Fruit fly (Drosophila melanogaster) whole organism, embryonic: ENCODE results near the gene CG18649.

Source experiments
- Atf3 ChIP-seq: fragments of 200-800 bp; sonication (Bioruptor generic); optimal IDR thresholded peaks from 3 replicates; lab custom pipeline; 2016; ENCODE audit warnings: missing biosample characterization, missing genetic modification characterization
- CG10147 ChIP-seq: fragments of 200-800 bp; sonication (Bioruptor generic); optimal IDR thresholded peaks from 2 replicates; lab custom pipeline; 2019; ENCODE audit warnings: missing biosample characterization, mild to moderate bottlenecking, missing genetic modification characterization, moderate library complexity
- CG1024 ChIP-seq: fragments of 200-800 bp; sonication (Bioruptor generic); IDR thresholded peaks from 2 replicates; pipeline ENCODE4 v1.3.6; 2022; ENCODE audit warnings: missing biosample characterization, missing genetic modification characterization
- CG11398 ChIP-seq: fragments of 200-800 bp; sonication (Bioruptor generic); optimal IDR thresholded peaks from 2 replicates; lab custom pipeline; 2016; ENCODE audit warnings: missing biosample characterization, missing genetic modification characterization
- CG11456 ChIP-seq: fragments of 200-800 bp; sonication (Bioruptor generic); IDR thresholded peaks from 3 replicates; pipeline ENCODE4 v1.3.6; 2022; ENCODE audit warnings: missing biosample characterization, missing genetic modification characterization
- CG11696 ChIP-seq: fragments of 200-800 bp; sonication (Bioruptor generic); IDR thresholded peaks from 2 replicates; pipeline ENCODE4 v1.3.6; 2022; ENCODE audit warnings: missing biosample characterization, missing genetic modification characterization
- CG17328 ChIP-seq: fragments of 200-800 bp; sonication (Bioruptor generic); IDR thresholded peaks from 2 replicates; pipeline ENCODE4 v1.3.6; 2022; ENCODE audit warnings: missing biosample characterization, missing genetic modification characterization
- CG2129 ChIP-seq: fragments of 200-800 bp; sonication (Bioruptor generic); IDR thresholded peaks from 2 replicates; pipeline ENCODE4 v1.3.6; 2022; ENCODE audit warnings: missing biosample characterization, missing genetic modification characterization; ENCODE audit not compliant: partially characterized antibody
- CG2678 ChIP-seq: fragments of 200-800 bp; sonication (Bioruptor generic); optimal IDR thresholded peaks from 3 replicates; lab custom pipeline; 2019; ENCODE audit warnings: missing biosample characterization, mild to moderate bottlenecking, missing genetic modification characterization, moderate library complexity
- CG2875 ChIP-seq: fragments of 200-800 bp; sonication (Bioruptor generic); optimal IDR thresholded peaks from 2 replicates; lab custom pipeline; 2017; ENCODE audit warnings: missing biosample characterization, mild to moderate bottlenecking, missing genetic modification characterization, missing genetic modification reagents
- CG4328 ChIP-seq: fragments of 200-800 bp; sonication (Bioruptor generic); optimal IDR thresholded peaks from 3 replicates; lab custom pipeline; 2017; ENCODE audit warnings: missing biosample characterization, missing genetic modification reagents, missing genetic modification characterization
- CG4424 ChIP-seq: fragments of 200-800 bp; sonication (Bioruptor generic); optimal IDR thresholded peaks from 3 replicates; lab custom pipeline; 2016; ENCODE audit warnings: missing biosample characterization, missing genetic modification characterization
- CG5953 ChIP-seq: fragments of 200-800 bp; sonication (Bioruptor generic); IDR thresholded peaks from 2 replicates; pipeline ENCODE4 v1.3.6; 2022; ENCODE audit warnings: missing biosample characterization, missing genetic modification characterization
- CG9797 ChIP-seq: fragments of 200-800 bp; sonication (Bioruptor generic); optimal IDR thresholded peaks from 3 replicates; lab custom pipeline; 2018; ENCODE audit warnings: missing biosample characterization, mild to moderate bottlenecking, missing genetic modification characterization
- CHES-1-like ChIP-seq: fragments of 200-800 bp; sonication (Bioruptor generic); optimal IDR thresholded peaks from 2 replicates; lab custom pipeline; 2016; ENCODE audit warnings: missing biosample characterization, missing genetic modification characterization
- D ChIP-seq, 2 experiments: fragments of 200-800 bp in 1 of 2; fragments of >200 bp in 1 of 2; sonication (Bioruptor generic) in 1 of 2; optimal IDR thresholded peaks; 2 replicates in 1 of 2; 3 replicates in 1 of 2; lab custom pipeline; 2017; ENCODE audit warnings: mild to moderate bottlenecking in 1 of 2, missing biosample characterization in 1 of 2, missing genetic modification characterization in 1 of 2, missing genetic modification reagents in 1 of 2
- Dll ChIP-seq: fragments of 200-800 bp; sonication (Bioruptor generic); IDR thresholded peaks from 4 replicates; pipeline ENCODE4 v1.3.6; 2022; ENCODE audit warnings: missing biosample characterization, missing genetic modification characterization; ENCODE audit not compliant: partially characterized antibody
- E2f1 ChIP-seq: fragments of 200-800 bp; sonication (Bioruptor generic); IDR thresholded peaks from 2 replicates; pipeline ENCODE4 v1.3.6; 2022; ENCODE audit warnings: missing biosample characterization, missing genetic modification characterization
- E2f2 ChIP-seq: fragments of 200-800 bp; sonication (Bioruptor generic); IDR thresholded peaks from 2 replicates; pipeline ENCODE4 v1.3.6; 2022; ENCODE audit warnings: missing biosample characterization, missing genetic modification characterization
- GATAe ChIP-seq: fragments of 200-800 bp; sonication (Bioruptor generic); conservative IDR thresholded peaks from 2 replicates; pipeline ENCODE4 v1.3.6; 2022; ENCODE audit warnings: missing biosample characterization, missing genetic modification characterization
- HLH3B ChIP-seq: fragments of 200-800 bp; sonication (Bioruptor generic); IDR thresholded peaks from 2 replicates; pipeline ENCODE4 v1.3.6; 2022; ENCODE audit warnings: missing biosample characterization, missing genetic modification characterization
- Hand ChIP-seq: fragments of 200-800 bp; sonication (Bioruptor generic); optimal IDR thresholded peaks from 2 replicates; lab custom pipeline; 2017; ENCODE audit warnings: mild to moderate bottlenecking, missing biosample characterization, missing genetic modification reagents, missing genetic modification characterization
- Meics ChIP-seq: fragments of 200-800 bp; sonication (Bioruptor generic); optimal IDR thresholded peaks from 2 replicates; lab custom pipeline; 2017; ENCODE audit warnings: missing biosample characterization, mild to moderate bottlenecking, missing genetic modification characterization
- Opbp ChIP-seq: fragments of 200-800 bp; sonication (Bioruptor generic); IDR thresholded peaks from 3 replicates; pipeline ENCODE4 v1.3.6; 2022; ENCODE audit warnings: missing biosample characterization, missing genetic modification characterization; ENCODE audit not compliant: partially characterized antibody
- Optix ChIP-seq: fragments of 200-800 bp; sonication (Bioruptor generic); IDR thresholded peaks from 3 replicates; pipeline ENCODE4 v1.3.6; 2022; ENCODE audit warnings: missing biosample characterization, missing genetic modification characterization
- Trl ChIP-seq, 3 experiments: fragments of >200 bp in 2 of 3; fragments of 200-800 bp in 1 of 3; sonication (Bioruptor generic) in 1 of 3; optimal IDR thresholded peaks; 2 replicates in 1 of 3; 3 replicates in 2 of 3; lab custom pipeline; 2016 to 2017; ENCODE audit warnings: missing biosample characterization in 1 of 3, missing genetic modification characterization in 1 of 3
- ash1 ChIP-seq: fragments of 200-800 bp; sonication (Bioruptor generic); optimal IDR thresholded peaks from 2 replicates; lab custom pipeline; 2018; ENCODE audit warnings: missing biosample characterization, mild to moderate bottlenecking, missing genetic modification characterization
- ato ChIP-seq: fragments of 200-800 bp; sonication (Bioruptor generic); IDR thresholded peaks from 2 replicates; pipeline ENCODE4 v1.3.6; 2022; ENCODE audit warnings: missing biosample characterization, missing genetic modification characterization; ENCODE audit not compliant: partially characterized antibody
- bab2 ChIP-seq: fragments of 200-800 bp; sonication (Bioruptor generic); optimal IDR thresholded peaks from 2 replicates; lab custom pipeline; 2016; ENCODE audit warnings: missing biosample characterization, missing genetic modification characterization
- bigmax ChIP-seq: fragments of 200-800 bp; sonication (Bioruptor generic); optimal IDR thresholded peaks from 2 replicates; lab custom pipeline; 2018; ENCODE audit warnings: missing biosample characterization, mild to moderate bottlenecking, missing genetic modification characterization
- cad ChIP-seq: fragments of >200 bp; optimal IDR thresholded peaks from 2 replicates; lab custom pipeline; 2017; ENCODE audit warnings: missing biosample characterization, missing genetic modification characterization
- ci ChIP-seq: fragments of 200-800 bp; sonication (Bioruptor generic); IDR thresholded peaks from 3 replicates; pipeline ENCODE4 v1.3.6; 2022; ENCODE audit warnings: missing biosample characterization, missing genetic modification characterization
- da ChIP-seq: fragments of 200-800 bp; sonication (Bioruptor generic); optimal IDR thresholded peaks from 2 replicates; lab custom pipeline; 2016; ENCODE audit warnings: missing biosample characterization, missing genetic modification characterization
- dan ChIP-seq: fragments of 200-800 bp; sonication (Bioruptor generic); IDR thresholded peaks from 2 replicates; pipeline ENCODE4 v1.3.6; 2022; ENCODE audit warnings: missing biosample characterization, missing genetic modification characterization
- dati ChIP-seq: fragments of 200-800 bp; sonication (Bioruptor generic); IDR thresholded peaks from 2 replicates; pipeline ENCODE4 v1.3.6; 2022; ENCODE audit warnings: missing biosample characterization, missing genetic modification characterization
- fd3F ChIP-seq: fragments of 200-800 bp; sonication (Bioruptor generic); optimal IDR thresholded peaks from 2 replicates; lab custom pipeline; 2018; ENCODE audit warnings: missing biosample characterization, mild to moderate bottlenecking, missing genetic modification characterization, moderate library complexity
- fru ChIP-seq: fragments of >200 bp; optimal IDR thresholded peaks from 2 replicates; lab custom pipeline; 2017
- gsb ChIP-seq: fragments of 200-800 bp; sonication (Bioruptor generic); IDR thresholded peaks from 2 replicates; pipeline ENCODE4 v1.3.6; 2022; ENCODE audit warnings: missing biosample characterization, missing genetic modification characterization
- hb ChIP-seq: fragments of 200-800 bp; sonication (Bioruptor generic); IDR thresholded peaks from 3 replicates; pipeline ENCODE4 v1.3.6; 2022; ENCODE audit warnings: missing biosample characterization, missing genetic modification characterization; ENCODE audit not compliant: partially characterized antibody
- klu ChIP-seq: fragments of 200-800 bp; sonication (Bioruptor generic); IDR thresholded peaks from 2 replicates; pipeline ENCODE4 v1.3.6; 2022; ENCODE audit warnings: missing biosample characterization, missing genetic modification characterization
- pan ChIP-seq, 4 experiments: fragments of >200 bp in 3 of 4; fragments of 200-800 bp in 1 of 4; sonication (Bioruptor generic) in 1 of 4; optimal IDR thresholded peaks in 3 of 4; IDR thresholded peaks in 1 of 4; 2 replicates each; pipeline versions ENCODE4 v1.3.6 to Lab custom; 2017 to 2022; ENCODE audit warnings: missing biosample characterization in 2 of 4, missing genetic modification characterization in 2 of 4, mixed read lengths in 1 of 4
- rib ChIP-seq: fragments of 200-800 bp; sonication (Bioruptor generic); IDR thresholded peaks from 2 replicates; pipeline ENCODE4 v1.3.6; 2022; ENCODE audit warnings: missing biosample characterization, missing genetic modification characterization
- run ChIP-seq: fragments of 200-800 bp; sonication (Bioruptor generic); optimal IDR thresholded peaks from 3 replicates; lab custom pipeline; 2018; ENCODE audit warnings: missing biosample characterization, mild to moderate bottlenecking, missing genetic modification characterization
- slbo ChIP-seq: fragments of 200-800 bp; sonication (Bioruptor generic); IDR thresholded peaks from 2 replicates; pipeline ENCODE4 v1.3.6; 2022; ENCODE audit warnings: missing biosample characterization, missing genetic modification characterization
- ssp ChIP-seq: fragments of 200-800 bp; sonication (Bioruptor generic); IDR thresholded peaks from 2 replicates; pipeline ENCODE4 v1.3.6; 2022; ENCODE audit warnings: missing biosample characterization, missing genetic modification characterization
- tin ChIP-seq: fragments of 200-800 bp; sonication (Bioruptor generic); optimal IDR thresholded peaks from 3 replicates; lab custom pipeline; 2016; ENCODE audit warnings: missing biosample characterization, missing genetic modification characterization
- tio ChIP-seq: fragments of 200-800 bp; sonication (Bioruptor generic); optimal IDR thresholded peaks from 2 replicates; lab custom pipeline; 2017; ENCODE audit warnings: missing biosample characterization, missing genetic modification characterization, inconsistent platforms
- trem ChIP-seq: fragments of 200-800 bp; optimal IDR thresholded peaks from 3 replicates; lab custom pipeline; 2019; ENCODE audit warnings: missing biosample characterization, mild to moderate bottlenecking, missing genetic modification characterization, moderate library complexity
- tup ChIP-seq: fragments of 200-800 bp; sonication (Bioruptor generic); optimal IDR thresholded peaks from 2 replicates; lab custom pipeline; 2016; ENCODE audit warnings: missing biosample characterization, mild to moderate bottlenecking, missing genetic modification characterization, moderate library complexity

The CG18649 gene

dm6 chr3L:15094589-15095288 is 40.8 kb upstream of the CG18649 start, which contains the start of the genes sstn, Plp and GlyRS (continued):
- no peak for TF ChIP-seq da (GFP tag; lab: Kevin White, UChicago)
- no peak for TF ChIP-seq E2f2 (GFP tag; lab: Robert Waterston, UW)
- TF ChIP-seq pan (optimal IDR thresholded peaks at IDR 0.05; lab: Kevin White, UChicago), result no peak
- no peak for TF ChIP-seq pan (GFP tag; optimal IDR thresholded peaks at IDR 0.05 in 1 of 2, IDR thresholded peaks at IDR 0.05 in 1 of 2)
- TF ChIP-seq CG5953 (GFP tag; lab: Robert Waterston, UW), result no peak
- peak; percentile 46 for TF ChIP-seq Meics (GFP tag; lab: Kevin White, UChicago)
- no peak for TF ChIP-seq CG11456 (GFP tag; lab: Robert Waterston, UW)
- TF ChIP-seq dati, result no peak
- TF ChIP-seq CG4328, result no peak
- no peak for TF ChIP-seq klu (GFP tag; lab: Robert Waterston, UW)
- no peak for TF ChIP-seq Optix
- TF ChIP-seq run (tag; lab: Kevin White, UChicago), result no peak
- peak; percentile 19; the same call in 1 of the 2 replicates for TF ChIP-seq slbo (GFP tag; lab: Robert Waterston, UW)
- TF ChIP-seq Atf3 (GFP tag; lab: Kevin White, UChicago), result no peak
- peak; percentile 57 for TF ChIP-seq trem
- TF ChIP-seq CG2129, result no peak; the same call in 1 of the 2 replicates
- peak; percentile 61 for TF ChIP-seq CG2678
- peak; percentile 52; the same call in 2 of the 3 replicates for TF ChIP-seq Opbp (GFP tag; lab: Robert Waterston, UW)
- TF ChIP-seq bab2 (GFP tag; lab: Kevin White, UChicago), result no peak
- no peak for TF ChIP-seq GATAe
- no peak for TF ChIP-seq D (optimal IDR thresholded peaks at IDR 0.05; lab: Kevin White, UChicago)
- peak; percentile 27 for TF ChIP-seq D (GFP tag; optimal IDR thresholded peaks at IDR 0.05; lab: Kevin White, UChicago)
- peak; percentile 58 for TF ChIP-seq CG10147 (GFP tag; lab: Kevin White, UChicago)
- no peak; the same call in 3 of the 4 replicates for TF ChIP-seq Dll
- TF ChIP-seq CG17328, result no peak
- peak; percentile 5 for TF ChIP-seq tin
- peak; percentile 2 for TF ChIP-seq tio (GFP tag; lab: Kevin White, UChicago)
- TF ChIP-seq CG1024 (GFP tag; lab: Robert Waterston, UW), result no peak
- TF ChIP-seq CG11696 (GFP tag; lab: Robert Waterston, UW), result no peak
- TF ChIP-seq fru, result no peak
- peak; percentile 34 for TF ChIP-seq CG4424
- no peak for TF ChIP-seq gsb (GFP tag; lab: Robert Waterston, UW)
- TF ChIP-seq hb, result no peak
- no peak for TF ChIP-seq fd3F
- TF ChIP-seq ato (GFP tag; lab: Robert Waterston, UW), result 0 out of 2 replicates have a peak, but pooled peaks have one; percentile 20
- peak in 1 of 2 experiments; percentile 12 for TF ChIP-seq Trl (optimal IDR thresholded peaks at IDR 0.05; lab: Kevin White, UChicago)
- no peak for TF ChIP-seq Trl (GFP tag; optimal IDR thresholded peaks at IDR 0.05; lab: Kevin White, UChicago)
- no peak for TF ChIP-seq rib (GFP tag; lab: Robert Waterston, UW)
- peak; percentile 55; the same call in 1 of the 3 replicates for TF ChIP-seq ci (GFP tag; lab: Robert Waterston, UW)
- TF ChIP-seq HLH3B (GFP tag; lab: Robert Waterston, UW), result no peak
- no peak for TF ChIP-seq tup (GFP tag; lab: Kevin White, UChicago)
- no peak for TF ChIP-seq CG2875 (GFP tag; lab: Kevin White, UChicago)
- no peak for TF ChIP-seq CG11398 (GFP tag; lab: Kevin White, UChicago)
- TF ChIP-seq E2f1 (GFP tag; lab: Robert Waterston, UW), result no peak
- no peak for TF ChIP-seq Hand (GFP tag; lab: Kevin White, UChicago)
- peak; percentile 5 for TF ChIP-seq CG9797
- no peak for TF ChIP-seq ssp
- TF ChIP-seq CHES-1-like (GFP tag; lab: Kevin White, UChicago), result no peak
- TF ChIP-seq dan, result no peak
- no peak for TF ChIP-seq cad (GFP tag; lab: Kevin White, UChicago)
- no peak for TF ChIP-seq ash1 (GFP tag; lab: Kevin White, UChicago)
- no peak for TF ChIP-seq bigmax
